Fruit fly (Drosophila melanogaster) whole organism, embryonic: Measurements from ENCODE around the gene CG42823.

Experiments
- Antp ChIP-seq: fragments of 200-800 bp; sonication (Bioruptor generic); optimal IDR thresholded peaks from 3 replicates; lab custom pipeline; 2016; ENCODE audit warnings: missing biosample characterization, missing genetic modification characterization
- BEAF-32 ChIP-seq: fragments of 200-800 bp; sonication (Bioruptor generic); optimal IDR thresholded peaks from 3 replicates; lab custom pipeline; 2017; ENCODE audit warnings: missing biosample characterization, missing genetic modification characterization, mild to moderate bottlenecking, moderate library complexity, missing genetic modification reagents
- Bteb2 ChIP-seq: fragments of 200-800 bp; sonication (Bioruptor generic); optimal IDR thresholded peaks from 2 replicates; lab custom pipeline; 2016; ENCODE audit warnings: missing biosample characterization, missing genetic modification characterization
- C15 ChIP-seq: fragments of 200-800 bp; sonication (Bioruptor generic); IDR thresholded peaks from 3 replicates; pipeline ENCODE4 v1.3.6; 2022; ENCODE audit warnings: missing biosample characterization, missing genetic modification characterization
- CG11696 ChIP-seq: fragments of 200-800 bp; sonication (Bioruptor generic); IDR thresholded peaks from 2 replicates; pipeline ENCODE4 v1.3.6; 2022; ENCODE audit warnings: missing biosample characterization, missing genetic modification characterization
- CG12104 ChIP-seq: fragments of 200-800 bp; sonication (Bioruptor generic); optimal IDR thresholded peaks from 3 replicates; lab custom pipeline; 2016; ENCODE audit warnings: missing biosample characterization, missing genetic modification characterization
- CG12299 ChIP-seq: fragments of 200-800 bp; sonication (Bioruptor generic); optimal IDR thresholded peaks from 2 replicates; lab custom pipeline; 2018; ENCODE audit warnings: missing biosample characterization, mild to moderate bottlenecking, missing genetic modification characterization
- CG1233 ChIP-seq: fragments of 200-800 bp; sonication (Bioruptor generic); optimal IDR thresholded peaks from 4 replicates; lab custom pipeline; 2018; ENCODE audit warnings: missing biosample characterization, mild to moderate bottlenecking, missing genetic modification characterization
- CG12942 ChIP-seq: fragments of 200-800 bp; sonication (Bioruptor generic); optimal IDR thresholded peaks from 3 replicates; lab custom pipeline; 2016; ENCODE audit warnings: missing biosample characterization, missing genetic modification characterization
- CG13287 ChIP-seq: fragments of 200-800 bp; sonication (Bioruptor generic); IDR thresholded peaks from 2 replicates; pipeline ENCODE4 v1.3.6; 2022; ENCODE audit warnings: missing biosample characterization, missing genetic modification characterization; ENCODE audit not compliant: partially characterized antibody
- CG14050 ChIP-seq: fragments of 200-800 bp; sonication (Bioruptor generic); IDR thresholded peaks from 3 replicates; pipeline ENCODE4 v1.3.6; 2022; ENCODE audit warnings: missing biosample characterization, missing genetic modification characterization
- CG14441 ChIP-seq: fragments of 200-800 bp; sonication (Bioruptor generic); IDR thresholded peaks from 2 replicates; pipeline ENCODE4 v1.3.6; 2022; ENCODE audit warnings: missing biosample characterization, missing genetic modification characterization
- CG17612 ChIP-seq: fragments of 200-800 bp; sonication (Bioruptor generic); IDR thresholded peaks from 2 replicates; pipeline ENCODE4 v1.3.6; 2022; ENCODE audit warnings: missing biosample characterization, missing genetic modification characterization
- CG31365 ChIP-seq: fragments of 200-800 bp; sonication (Bioruptor generic); optimal IDR thresholded peaks from 2 replicates; lab custom pipeline; 2018; ENCODE audit warnings: missing biosample characterization, mild to moderate bottlenecking, missing genetic modification characterization
- CG3281 ChIP-seq: fragments of 200-800 bp; sonication (Bioruptor generic); optimal IDR thresholded peaks from 3 replicates; lab custom pipeline; 2017; ENCODE audit warnings: missing biosample characterization, mild to moderate bottlenecking, missing genetic modification characterization
- CG3847 ChIP-seq: fragments of 200-800 bp; sonication (Bioruptor generic); IDR thresholded peaks from 2 replicates; pipeline ENCODE4 v1.3.6; 2022; ENCODE audit warnings: missing biosample characterization, missing genetic modification characterization
- CG4282 ChIP-seq: fragments of 200-800 bp; sonication (Bioruptor generic); optimal IDR thresholded peaks from 2 replicates; lab custom pipeline; 2016; ENCODE audit warnings: missing biosample characterization, missing genetic modification characterization
- CG4360 ChIP-seq: fragments of 200-800 bp; sonication (Bioruptor generic); IDR thresholded peaks from 2 replicates; pipeline ENCODE4 v1.3.6; 2022; ENCODE audit warnings: missing biosample characterization, missing genetic modification characterization
- CG5953 ChIP-seq: fragments of 200-800 bp; sonication (Bioruptor generic); IDR thresholded peaks from 2 replicates; pipeline ENCODE4 v1.3.6; 2022; ENCODE audit warnings: missing biosample characterization, missing genetic modification characterization
- CG6272 ChIP-seq: fragments of 200-800 bp; sonication (Bioruptor generic); IDR thresholded peaks from 2 replicates; pipeline ENCODE4 v1.3.6; 2022; ENCODE audit warnings: missing biosample characterization, missing genetic modification characterization
- CG8765 ChIP-seq: fragments of 200-800 bp; sonication (Bioruptor generic); IDR thresholded peaks from 2 replicates; pipeline ENCODE4 v1.3.6; 2022; ENCODE audit warnings: missing biosample characterization, missing genetic modification characterization
- CG9797 ChIP-seq: fragments of 200-800 bp; sonication (Bioruptor generic); optimal IDR thresholded peaks from 3 replicates; lab custom pipeline; 2018; ENCODE audit warnings: missing biosample characterization, mild to moderate bottlenecking, missing genetic modification characterization
- CG9876 ChIP-seq: fragments of 200-800 bp; sonication (Bioruptor generic); optimal IDR thresholded peaks from 2 replicates; lab custom pipeline; 2016; ENCODE audit warnings: missing biosample characterization, missing genetic modification characterization
- CHES-1-like ChIP-seq: fragments of 200-800 bp; sonication (Bioruptor generic); optimal IDR thresholded peaks from 2 replicates; lab custom pipeline; 2016; ENCODE audit warnings: missing biosample characterization, missing genetic modification characterization
- Dbx ChIP-seq: fragments of 200-800 bp; sonication (Bioruptor generic); IDR thresholded peaks from 3 replicates; pipeline ENCODE4 v1.3.6; 2022; ENCODE audit warnings: missing biosample characterization, missing genetic modification characterization
- Doc2 ChIP-seq: fragments of 200-800 bp; sonication (Bioruptor generic); IDR thresholded peaks from 2 replicates; pipeline ENCODE4 v1.3.6; 2022; ENCODE audit warnings: missing biosample characterization, missing genetic modification characterization
- Fer1 ChIP-seq: fragments of 200-800 bp; sonication (Bioruptor generic); optimal IDR thresholded peaks from 2 replicates; lab custom pipeline; 2017; ENCODE audit warnings: missing biosample characterization, mild to moderate bottlenecking, missing genetic modification characterization
- GATAe ChIP-seq: fragments of 200-800 bp; sonication (Bioruptor generic); conservative IDR thresholded peaks from 2 replicates; pipeline ENCODE4 v1.3.6; 2022; ENCODE audit warnings: missing biosample characterization, missing genetic modification characterization
- Hr39 ChIP-seq: fragments of >200 bp; optimal IDR thresholded peaks from 2 replicates; lab custom pipeline; 2017
- MBD-R2 ChIP-seq: fragments of 200-800 bp; sonication (Bioruptor generic); IDR thresholded peaks from 2 replicates; pipeline ENCODE4 v1.3.6; 2022; ENCODE audit warnings: missing biosample characterization, missing genetic modification characterization
- Med ChIP-seq: fragments of 200-800 bp; sonication (Bioruptor generic); peaks from one replicate; lab custom pipeline; 2016; ENCODE audit warnings: missing biosample characterization, missing genetic modification characterization, mild to moderate bottlenecking, inconsistent platforms, moderate library complexity
- Vsx1 ChIP-seq: fragments of 200-800 bp; sonication (Bioruptor generic); optimal IDR thresholded peaks from 2 replicates; lab custom pipeline; 2017; ENCODE audit warnings: missing biosample characterization, mild to moderate bottlenecking, missing genetic modification characterization, missing genetic modification reagents
- Xrp1 ChIP-seq: fragments of 200-800 bp; sonication (Bioruptor generic); IDR thresholded peaks from 2 replicates; pipeline ENCODE4 v1.3.6; 2022; ENCODE audit warnings: missing biosample characterization, missing genetic modification characterization
- YL-1 ChIP-seq: fragments of 200-800 bp; sonication (Bioruptor generic); optimal IDR thresholded peaks from 3 replicates; lab custom pipeline; 2017; ENCODE audit warnings: missing biosample characterization, mild to moderate bottlenecking, missing genetic modification characterization
- bbx ChIP-seq: fragments of 200-800 bp; sonication (Bioruptor generic); IDR thresholded peaks from 2 replicates; pipeline ENCODE4 v1.3.6; 2022; ENCODE audit warnings: missing biosample characterization, missing genetic modification characterization; ENCODE audit not compliant: partially characterized antibody
- bsh ChIP-seq, 2 experiments: fragments of 200-800 bp; sonication (Bioruptor generic); optimal IDR thresholded peaks; 2 replicates each; lab custom pipeline; 2017 to 2018; ENCODE audit warnings: mild to moderate bottlenecking in 2 of 2, missing biosample characterization in 2 of 2, missing genetic modification characterization in 2 of 2, moderate library complexity in 1 of 2
- disco-r ChIP-seq: fragments of 200-800 bp; sonication (Bioruptor generic); optimal IDR thresholded peaks from 2 replicates; lab custom pipeline; 2016; ENCODE audit warnings: missing biosample characterization, missing genetic modification characterization
- en ChIP-seq: fragments of 200-800 bp; sonication (Bioruptor generic); optimal IDR thresholded peaks from 2 replicates; lab custom pipeline; 2016; ENCODE audit warnings: missing biosample characterization, missing genetic modification characterization
- hkb ChIP-seq, 2 experiments: fragments of 200-800 bp in 1 of 2; fragments of >200 bp in 1 of 2; sonication (Bioruptor generic) in 1 of 2; IDR thresholded peaks in 1 of 2; optimal IDR thresholded peaks in 1 of 2; 2 replicates each; pipeline versions ENCODE4 v1.3.6 to Lab custom; 2017 to 2022; ENCODE audit warnings: missing biosample characterization in 1 of 2, missing genetic modification characterization in 1 of 2
- insv ChIP-seq, 2 experiments: fragments of 200-800 bp; sonication (Bioruptor generic); optimal IDR thresholded peaks; 3 replicates each; lab custom pipeline; 2016 to 2018; ENCODE audit warnings: missing biosample characterization in 2 of 2, missing genetic modification characterization in 2 of 2
- jing ChIP-seq: fragments of 200-800 bp; sonication (Bioruptor generic); optimal IDR thresholded peaks from 2 replicates; lab custom pipeline; 2018; ENCODE audit warnings: missing biosample characterization, mild to moderate bottlenecking, missing genetic modification characterization
- kay ChIP-seq: fragments of 200-800 bp; sonication (Bioruptor generic); optimal IDR thresholded peaks from 2 replicates; lab custom pipeline; 2016; ENCODE audit warnings: missing biosample characterization, missing genetic modification characterization
- lola ChIP-seq, 3 experiments: fragments of >200 bp in 2 of 3; fragments of 200-800 bp in 1 of 3; sonication (Bioruptor generic) in 1 of 3; optimal IDR thresholded peaks; 2 replicates each; lab custom pipeline; 2017 to 2019; ENCODE audit warnings: missing biosample characterization in 3 of 3, missing genetic modification characterization in 3 of 3, mild to moderate bottlenecking in 1 of 3, moderate library complexity in 1 of 3
- nerfin-2 ChIP-seq: fragments of 200-800 bp; sonication (Bioruptor generic); IDR thresholded peaks from 2 replicates; pipeline ENCODE4 v1.3.6; 2022; ENCODE audit warnings: missing biosample characterization, missing genetic modification characterization; ENCODE audit not compliant: partially characterized antibody
- pb ChIP-seq: fragments of 200-800 bp; sonication (Bioruptor generic); optimal IDR thresholded peaks from 3 replicates; lab custom pipeline; 2016; ENCODE audit warnings: missing biosample characterization, missing genetic modification characterization
- psq ChIP-seq: fragments of 200-800 bp; sonication (Bioruptor generic); optimal IDR thresholded peaks from 2 replicates; lab custom pipeline; 2017; ENCODE audit warnings: missing biosample characterization, missing genetic modification characterization
- repo ChIP-seq: fragments of 200-800 bp; sonication (Bioruptor generic); optimal IDR thresholded peaks from 2 replicates; lab custom pipeline; 2016; ENCODE audit warnings: missing biosample characterization, missing genetic modification characterization
- ro ChIP-seq: fragments of 200-800 bp; sonication (Bioruptor generic); IDR thresholded peaks from 2 replicates; pipeline ENCODE4 v1.3.6; 2022; ENCODE audit warnings: missing biosample characterization, missing genetic modification characterization
- tll ChIP-seq, 2 experiments: fragments of 200-800 bp in 1 of 2; fragments of >200 bp in 1 of 2; sonication (Bioruptor generic) in 1 of 2; optimal IDR thresholded peaks; 2 replicates each; lab custom pipeline; 2017 to 2019; ENCODE audit warnings: missing biosample characterization in 2 of 2, missing genetic modification characterization in 2 of 2, mild to moderate bottlenecking in 1 of 2, moderate library complexity in 1 of 2
- zfh2 ChIP-seq: fragments of 200-800 bp; sonication (Bioruptor generic); optimal IDR thresholded peaks from 2 replicates; lab custom pipeline; 2016; ENCODE audit warnings: missing biosample characterization, missing genetic modification characterization

The CG42823 gene

dm6 chr3R:17391313-17391845 lies 13.5 kb downstream of the CG42823 start, which contains the start of the genes Brf and sds22 (continued):
- TF ChIP-seq CG1233 (GFP tag; lab: Kevin White, UChicago), result peak; percentile 95
- TF ChIP-seq pb (GFP tag; lab: Kevin White, UChicago), result peak; percentile 84
- TF ChIP-seq repo (GFP tag; lab: Kevin White, UChicago), result peak; percentile 90
- TF ChIP-seq tll (GFP tag; optimal IDR thresholded peaks at IDR 0.05; lab: Kevin White, UChicago), result peak; percentile 33 to 81
- TF ChIP-seq psq (GFP tag; lab: Kevin White, UChicago), result peak; percentile 85
- TF ChIP-seq zfh2 (GFP tag; lab: Kevin White, UChicago), result peak; percentile 98
- TF ChIP-seq CG9876 (GFP tag; lab: Kevin White, UChicago), result peak; percentile 87
- TF ChIP-seq Antp (GFP tag; lab: Kevin White, UChicago), result peak; percentile 93
- TF ChIP-seq Bteb2 (GFP tag; lab: Kevin White, UChicago), result peak; percentile 94
- peak; percentile 94 for TF ChIP-seq MBD-R2
- peak; percentile 90 for TF ChIP-seq CG12299 (tag; lab: Kevin White, UChicago)
- peak; percentile 90 for TF ChIP-seq CG4282 (GFP tag; lab: Kevin White, UChicago)
- TF ChIP-seq CG17612 (GFP tag; lab: Robert Waterston, UW), result peak; percentile 75; the same call in 1 of the 2 replicates
- TF ChIP-seq hkb (optimal IDR thresholded peaks at IDR 0.05; lab: Kevin White, UChicago), result no peak
- peak; percentile 91 for TF ChIP-seq hkb (GFP tag; IDR thresholded peaks at IDR 0.05; lab: Robert Waterston, UW)
- peak; percentile 80 to 94 for TF ChIP-seq bsh (GFP tag; optimal IDR thresholded peaks at IDR 0.05; lab: Kevin White, UChicago)
- TF ChIP-seq insv (GFP tag; optimal IDR thresholded peaks at IDR 0.05; lab: Kevin White, UChicago), result peak in 1 of 2 experiments; percentile 78
- TF ChIP-seq Xrp1 (GFP tag; lab: Robert Waterston, UW), result peak; percentile 95
- peak; percentile 80 for TF ChIP-seq YL-1 (GFP tag; lab: Kevin White, UChicago)
- TF ChIP-seq disco-r (GFP tag; lab: Kevin White, UChicago), result peak; percentile 90
- TF ChIP-seq CG3847 (GFP tag; lab: Robert Waterston, UW), result peak; percentile 97
- TF ChIP-seq CG8765, result peak; percentile 92
- TF ChIP-seq jing, result peak; percentile 86
- TF ChIP-seq C15 (GFP tag; lab: Robert Waterston, UW), result peak; percentile 87; the same call in 2 of the 3 replicates
- TF ChIP-seq CG11696 (GFP tag; lab: Robert Waterston, UW), result peak; percentile 71; the same call in 1 of the 2 replicates
- peak; percentile 93 for TF ChIP-seq CHES-1-like (GFP tag; lab: Kevin White, UChicago)
- peak; percentile 83 for TF ChIP-seq en
- TF ChIP-seq Dbx (GFP tag; lab: Robert Waterston, UW), result peak; percentile 96
- TF ChIP-seq Hr39 (lab: Kevin White, UChicago), result no peak
- TF ChIP-seq bbx (GFP tag; lab: Robert Waterston, UW), result peak; percentile 39; the same call in 1 of the 2 replicates
- no peak for TF ChIP-seq nerfin-2 (GFP tag; lab: Robert Waterston, UW)
- TF ChIP-seq GATAe (GFP tag; lab: Robert Waterston, UW), result peak; percentile 74
- TF ChIP-seq CG6272 (GFP tag; lab: Robert Waterston, UW), result peak; percentile 96
- TF ChIP-seq CG14050 (GFP tag; lab: Robert Waterston, UW), result peak; percentile 87
- TF ChIP-seq CG9797 (GFP tag; lab: Kevin White, UChicago), result peak; percentile 53
- TF ChIP-seq Med, result peak; percentile 99
- peak; percentile 93 for TF ChIP-seq Fer1 (GFP tag; lab: Kevin White, UChicago)
- peak; percentile 76 for TF ChIP-seq CG31365 (tag; lab: Kevin White, UChicago)
- peak; percentile 95 for TF ChIP-seq CG12942 (GFP tag; lab: Kevin White, UChicago)
- peak; percentile 72 for TF ChIP-seq Doc2
- TF ChIP-seq CG3281, result peak; percentile 94
- TF ChIP-seq CG4360 (GFP tag; lab: Robert Waterston, UW), result peak; percentile 52
- peak in 1 of 3 experiments; percentile 97 for TF ChIP-seq lola (GFP tag; optimal IDR thresholded peaks at IDR 0.05; lab: Kevin White, UChicago)
- peak; percentile 98 for TF ChIP-seq kay (GFP tag; lab: Kevin White, UChicago)
- TF ChIP-seq CG12104 (GFP tag; lab: Kevin White, UChicago), result peak; percentile 94
- peak; percentile 80 for TF ChIP-seq Vsx1 (GFP tag; lab: Kevin White, UChicago)
- TF ChIP-seq CG5953 (GFP tag; lab: Robert Waterston, UW), result peak; percentile 27; the same call in 1 of the 2 replicates
- TF ChIP-seq BEAF-32 (GFP tag; lab: Kevin White, UChicago), result peak; percentile 87
- TF ChIP-seq CG14441 (GFP tag; lab: Robert Waterston, UW), result peak; percentile 91
- TF ChIP-seq CG13287 (GFP tag; lab: Robert Waterston, UW), result peak; percentile 83
- TF ChIP-seq ro (GFP tag; lab: Robert Waterston, UW), result peak; percentile 84; the same call in 1 of the 2 replicates
